Worm (Caenorhabditis elegans): ENCODE results near the gene F19B10.5.

DNA sequence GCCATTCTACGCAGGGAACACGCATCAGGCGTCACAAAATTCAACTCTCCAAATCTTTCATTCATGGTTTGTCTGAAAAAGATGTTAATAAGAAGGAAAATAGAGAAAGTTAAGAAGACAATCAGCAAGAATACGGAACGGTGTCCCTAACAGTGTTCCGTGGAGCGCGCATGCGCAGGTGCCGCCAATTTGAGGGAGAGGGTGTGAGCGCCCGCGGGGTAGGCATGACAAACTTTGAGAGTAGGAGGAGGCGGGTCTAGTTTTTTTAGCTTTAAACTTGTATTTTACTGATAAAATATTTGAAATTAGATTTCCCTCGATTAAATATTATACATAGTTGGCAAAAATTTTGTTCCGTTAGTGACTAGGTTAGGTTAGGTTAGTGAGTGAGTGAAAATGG lies 24.9 kb downstream of the F19B10.5 start:
- TF ChIP-seq W03F9.2 (tag; optimal IDR thresholded peaks at IDR 0.05), result no peak
- TF ChIP-seq him-1 (tag; optimal IDR thresholded peaks at IDR 0.05), result no peak

Measured in whole organism, L4/young adult.